Worm (Caenorhabditis elegans) whole organism, late embryonic: ENCODE measurements around the gene Y111B2A.1.

ENCODE experiments used
- C08G9.2 ChIP-seq: sonication (generic microtip); optimal IDR thresholded peaks from 2 replicates; lab custom pipeline; 2016; ENCODE audit warnings: mild to moderate bottlenecking, missing genetic modification characterization, moderate library complexity, missing compliant biosample characterization
- C38D4.7 ChIP-seq: fragments of 200-800 bp; sonication (Bioruptor generic); optimal IDR thresholded peaks from 2 replicates; lab custom pipeline; 2018; ENCODE audit warnings: mild to moderate bottlenecking, missing genetic modification characterization, moderate library complexity, missing compliant biosample characterization
- F13H6.1 ChIP-seq: sonication (generic microtip); optimal IDR thresholded peaks from 2 replicates; lab custom pipeline; 2016; ENCODE audit warnings: missing genetic modification characterization, missing compliant biosample characterization
- Y22D7AL.16 ChIP-seq: sonication (generic microtip); optimal IDR thresholded peaks from 2 replicates; lab custom pipeline; 2016; ENCODE audit warnings: missing genetic modification characterization, missing compliant biosample characterization
- ahr-1 ChIP-seq: sonication (generic microtip); optimal IDR thresholded peaks from 2 replicates; lab custom pipeline; 2016; ENCODE audit warnings: missing genetic modification characterization, missing compliant biosample characterization
- ceh-18 ChIP-seq: sonication (generic microtip); optimal IDR thresholded peaks from 2 replicates; lab custom pipeline; 2016; ENCODE audit warnings: missing genetic modification characterization, missing compliant biosample characterization
- ceh-19 ChIP-seq: fragments of 200-800 bp; sonication (Bioruptor generic); optimal IDR thresholded peaks from 2 replicates; lab custom pipeline; 2018; ENCODE audit warnings: mild to moderate bottlenecking, missing genetic modification characterization, missing compliant biosample characterization
- ceh-30 ChIP-seq: fragments of 150-350 bp; optimal IDR thresholded peaks from 2 replicates; lab custom pipeline; 2014; ENCODE audit warnings: missing biosample characterization, missing genetic modification characterization
- ceh-31 ChIP-seq: sonication (generic microtip); optimal IDR thresholded peaks from 2 replicates; lab custom pipeline; 2016; ENCODE audit warnings: missing genetic modification characterization, missing compliant biosample characterization
- ceh-6 ChIP-seq: fragments of 200-800 bp; sonication (Bioruptor generic); optimal IDR thresholded peaks from 2 replicates; lab custom pipeline; 2018; ENCODE audit warnings: mild to moderate bottlenecking, missing genetic modification characterization, missing compliant biosample characterization
- che-1 ChIP-seq: sonication (generic microtip); optimal IDR thresholded peaks from 2 replicates; lab custom pipeline; 2016; ENCODE audit warnings: mild to moderate bottlenecking, missing genetic modification characterization, missing compliant biosample characterization
- dve-1 ChIP-seq: sonication (generic microtip); optimal IDR thresholded peaks from 2 replicates; lab custom pipeline; 2017; ENCODE audit warnings: antibody characterized with exemption, mild to moderate bottlenecking, missing genetic modification characterization, missing compliant biosample characterization
- elt-2 ChIP-seq: sonication (generic microtip); optimal IDR thresholded peaks from 2 replicates; lab custom pipeline; 2016; ENCODE audit warnings: missing genetic modification reagents, missing genetic modification characterization, missing compliant biosample characterization
- elt-4 ChIP-seq: sonication (generic microtip); optimal IDR thresholded peaks from 2 replicates; lab custom pipeline; 2016; ENCODE audit warnings: missing genetic modification characterization, missing compliant biosample characterization
- fax-1 ChIP-seq: sonication (generic microtip); optimal IDR thresholded peaks from 2 replicates; lab custom pipeline; 2016; ENCODE audit warnings: missing genotype, missing genetic modification characterization, missing compliant biosample characterization
- fkh-10 ChIP-seq: fragments of 150-350 bp; optimal IDR thresholded peaks from 2 replicates; lab custom pipeline; 2014; ENCODE audit warnings: missing biosample characterization, missing genetic modification reagents, missing genetic modification characterization
- hlh-13 ChIP-seq: fragments of 200-800 bp; sonication (Bioruptor generic); optimal IDR thresholded peaks from 2 replicates; lab custom pipeline; 2018; ENCODE audit warnings: mild to moderate bottlenecking, missing genetic modification characterization, missing compliant biosample characterization
- hlh-15 ChIP-seq: sonication (generic microtip); optimal IDR thresholded peaks from 2 replicates; lab custom pipeline; 2016; ENCODE audit warnings: missing genetic modification characterization, missing compliant biosample characterization
- lin-11 ChIP-seq: fragments of 200-800 bp; sonication (Bioruptor generic); optimal IDR thresholded peaks from 2 replicates; lab custom pipeline; 2018; ENCODE audit warnings: mild to moderate bottlenecking, missing genetic modification characterization, missing compliant biosample characterization
- madf-2 ChIP-seq: sonication (generic microtip); optimal IDR thresholded peaks from 2 replicates; lab custom pipeline; 2017; ENCODE audit warnings: missing genetic modification characterization, missing compliant biosample characterization
- mec-3 ChIP-seq: sonication (generic microtip); optimal IDR thresholded peaks from 2 replicates; lab custom pipeline; 2016; ENCODE audit warnings: borderline replicate concordance, missing genetic modification characterization, missing compliant biosample characterization
- nfya-1 ChIP-seq: sonication (generic microtip); optimal IDR thresholded peaks from 2 replicates; lab custom pipeline; 2017; ENCODE audit warnings: missing genetic modification characterization, mild to moderate bottlenecking, missing compliant biosample characterization, antibody characterized with exemption, moderate library complexity
- nhr-11 ChIP-seq: fragments of 150-350 bp; optimal IDR thresholded peaks from 2 replicates; lab custom pipeline; 2014; ENCODE audit warnings: missing biosample characterization, missing genetic modification characterization
- pax-1 ChIP-seq: fragments of 150-350 bp; optimal IDR thresholded peaks from 2 replicates; lab custom pipeline; 2014; ENCODE audit warnings: missing biosample characterization, missing genetic modification characterization
- pha-4 ChIP-seq: fragments of 150-350 bp; optimal IDR thresholded peaks from 2 replicates; lab custom pipeline; 2018; ENCODE audit warnings: missing biosample characterization, missing genetic modification reagents, missing genetic modification characterization
- pros-1 ChIP-seq: fragments of 150-350 bp; optimal IDR thresholded peaks from 2 replicates; lab custom pipeline; 2014; ENCODE audit warnings: missing biosample characterization, missing genetic modification reagents, missing genetic modification characterization
- ref-2 ChIP-seq: sonication (generic microtip); optimal IDR thresholded peaks from 2 replicates; lab custom pipeline; 2016; ENCODE audit warnings: missing genetic modification characterization, missing compliant biosample characterization
- rnt-1 ChIP-seq: sonication (generic microtip); optimal IDR thresholded peaks from 2 replicates; lab custom pipeline; 2016; ENCODE audit warnings: missing genetic modification characterization, missing compliant biosample characterization
- sox-4 ChIP-seq: sonication (generic microtip); optimal IDR thresholded peaks from 2 replicates; lab custom pipeline; 2017; ENCODE audit warnings: mild to moderate bottlenecking, missing genetic modification characterization, inconsistent platforms, missing compliant biosample characterization
- tbx-7 ChIP-seq: sonication (generic microtip); optimal IDR thresholded peaks from 2 replicates; lab custom pipeline; 2016; ENCODE audit warnings: missing genotype, missing genetic modification characterization, missing compliant biosample characterization
- zip-5 ChIP-seq: sonication (generic microtip); optimal IDR thresholded peaks from 2 replicates; lab custom pipeline; 2016; ENCODE audit warnings: missing genetic modification characterization, missing compliant biosample characterization
- ztf-16 ChIP-seq: sonication (generic microtip); optimal IDR thresholded peaks from 2 replicates; lab custom pipeline; 2017; ENCODE audit warnings: missing genetic modification characterization, missing compliant biosample characterization

The Y111B2A.1 gene

ce11 chrIII:12495594-12496096 lies at the start of gene Y111B2A.1, which contains the start of gene Y111B2A.2:
Gene Y111B2A.1, minus strand, starts transcription at chrIII:12495644.
Gene Y111B2A.2, plus strand, starts transcription at chrIII:12496086.
- TF ChIP-seq che-1 (no peak), fkh-10 (GFP tag; lab: Kevin White, UChicago) (no peak), pha-4 (tag; lab: Kevin White, UChicago) (no peak), nhr-11 (tag; lab: Kevin White, UChicago) (no peak), pros-1 (tag; lab: Kevin White, UChicago) (no peak)

ce11 chrIII:12542656-12543055 lies 47.2 kb upstream of the Y111B2A.1 start:
- TF ChIP-seq ceh-18 (tag; lab: Kevin White, UChicago) = no peak
- TF ChIP-seq elt-2 (tag; lab: Kevin White, UChicago) = no peak
- no peak for TF ChIP-seq pros-1 (tag; lab: Kevin White, UChicago)
- no peak for TF ChIP-seq hlh-15 (tag; lab: Kevin White, UChicago)
- no peak for TF ChIP-seq madf-2 (tag; lab: Kevin White, UChicago)
- no peak for TF ChIP-seq ztf-16
- TF ChIP-seq Y22D7AL.16 (tag; lab: Kevin White, UChicago) = no peak
- no peak for TF ChIP-seq ref-2 (tag; lab: Kevin White, UChicago)

DNA sequence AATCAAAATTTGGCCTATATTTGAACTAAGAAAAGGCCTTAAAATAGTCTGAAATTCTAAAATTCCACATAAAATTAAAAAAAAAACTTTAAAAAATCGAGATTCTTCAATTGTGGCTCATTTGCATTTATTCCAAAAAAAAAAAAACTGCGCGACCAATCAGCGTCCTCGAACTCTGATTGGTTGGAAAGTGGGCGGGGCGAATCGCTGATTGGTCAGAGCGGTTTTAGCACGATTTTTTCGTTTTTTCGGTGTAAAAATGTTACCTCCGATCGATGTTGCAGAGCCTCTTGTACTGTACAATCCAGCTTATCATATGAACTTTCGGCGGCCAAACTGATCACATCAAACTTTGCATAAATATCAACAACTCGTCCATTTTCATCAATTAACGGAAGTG lies 45.0 kb upstream of the Y111B2A.1 start:
- TF ChIP-seq nfya-1 (tag; lab: Kevin White, UChicago) (peak; percentile 96), ceh-19 (GFP tag; lab: Kevin White, UChicago) (no peak)

ce11 chrIII:12537239-12537845 lies 41.9 kb upstream of the Y111B2A.1 start:
- no peak for TF ChIP-seq zip-5
- no peak for TF ChIP-seq dve-1
- TF ChIP-seq elt-4 = no peak

ce11 chrIII:12533900-12534299 lies 38.5 kb upstream of the Y111B2A.1 start:
- TF ChIP-seq C38D4.7 (GFP tag; lab: Kevin White, UChicago) (no peak), F13H6.1 (tag; lab: Kevin White, UChicago) (no peak), ztf-16 (no peak), mec-3 (no peak), ahr-1 (tag; lab: Kevin White, UChicago) (no peak)

DNA sequence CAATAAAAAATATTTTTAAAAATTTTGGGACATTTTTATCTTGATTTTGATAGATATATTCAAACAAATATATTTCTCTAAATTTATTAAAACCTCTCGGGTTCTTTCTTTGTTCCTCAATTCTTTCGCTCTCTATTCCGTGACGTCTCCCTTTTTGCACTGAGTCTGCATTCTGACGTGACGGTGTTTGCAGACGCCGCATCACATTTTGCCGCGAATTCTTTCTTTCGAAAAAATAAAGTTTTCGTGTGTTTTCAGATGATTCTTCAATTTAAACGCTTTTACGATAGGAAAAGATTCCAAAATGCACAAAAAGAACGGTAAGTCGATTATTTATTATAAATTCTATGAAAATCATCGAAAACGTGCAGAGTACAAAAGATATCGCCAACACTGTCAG lies 32.6 kb upstream of the Y111B2A.1 start:
- no peak for TF ChIP-seq tbx-7 (tag; lab: Kevin White, UChicago)
- peak; percentile 41 for TF ChIP-seq ceh-31 (tag; lab: Kevin White, UChicago)
- no peak for TF ChIP-seq ceh-30 (tag; lab: Kevin White, UChicago)
- no peak for TF ChIP-seq ceh-18 (tag; lab: Kevin White, UChicago)
- TF ChIP-seq rnt-1 (tag; lab: Kevin White, UChicago) = no peak
- no peak for TF ChIP-seq ceh-6 (GFP tag; lab: Kevin White, UChicago)
- TF ChIP-seq pax-1 = peak; percentile 11
- no peak for TF ChIP-seq C08G9.2 (tag; lab: Kevin White, UChicago)
- TF ChIP-seq elt-2 (tag; lab: Kevin White, UChicago) = peak; percentile 21
- TF ChIP-seq zip-5 = no peak
- no peak for TF ChIP-seq lin-11 (tag; lab: Kevin White, UChicago)
- TF ChIP-seq hlh-13 = no peak
- TF ChIP-seq fax-1 = no peak
- TF ChIP-seq sox-4 (tag; lab: Kevin White, UChicago) = no peak
- no peak for TF ChIP-seq pros-1 (tag; lab: Kevin White, UChicago)
- TF ChIP-seq nfya-1 (tag; lab: Kevin White, UChicago) = peak; percentile 8
- TF ChIP-seq ref-2 (tag; lab: Kevin White, UChicago) = no peak
